Fruit fly (Drosophila melanogaster): ENCODE data around the gene peng.

DNA sequence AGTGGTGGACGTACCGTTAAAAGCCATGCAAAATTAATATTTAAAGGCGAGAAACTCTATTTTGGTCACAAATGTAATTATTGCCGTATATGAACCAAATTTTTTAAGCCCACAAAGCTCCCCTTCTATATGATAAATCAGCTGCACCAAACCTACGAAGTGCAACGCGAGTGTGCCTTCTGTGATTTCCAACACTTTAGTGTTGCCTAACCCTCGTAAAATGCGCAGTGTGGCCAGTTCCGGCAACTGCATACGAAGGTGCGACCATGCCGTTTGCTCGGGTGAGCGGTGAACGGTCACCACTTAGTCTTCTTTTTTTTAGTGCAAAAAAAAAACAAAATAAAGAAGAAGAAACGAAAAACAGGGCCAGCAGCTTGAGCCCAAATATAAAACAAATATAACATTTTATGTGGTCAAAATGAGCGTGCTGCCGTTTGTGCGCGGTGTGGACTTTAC lies 10.1 kb downstream of the peng start, which contains the start of the genes tty and fliI:
- TF ChIP-seq CG32264 (GFP tag; optimal IDR thresholded peaks at IDR 0.05) (peak; percentile 76), tai (GFP tag; optimal IDR thresholded peaks at IDR 0.05) (no peak), h (GFP tag; optimal IDR thresholded peaks at IDR 0.05) (peak; percentile 87), Abd-B (GFP tag; optimal IDR thresholded peaks at IDR 0.05) (no peak), usp (GFP tag; optimal IDR thresholded peaks at IDR 0.05) (no peak), woc (GFP tag; optimal IDR thresholded peaks at IDR 0.05) (peak; percentile 80), Hnf4 (GFP tag; optimal IDR thresholded peaks at IDR 0.05) (no peak), psq (GFP tag; optimal IDR thresholded peaks at IDR 0.05) (peak; percentile 67), Dfd (GFP tag; optimal IDR thresholded peaks at IDR 0.05) (no peak), pan (optimal IDR thresholded peaks at IDR 0.05) (no peak), GATAd (GFP tag; optimal IDR thresholded peaks at IDR 0.05) (peak; percentile 60), rgr (GFP tag; optimal IDR thresholded peaks at IDR 0.05) (peak; percentile 88), Jra (GFP tag; optimal IDR thresholded peaks at IDR 0.05) (peak; percentile 59), dl (GFP tag; optimal IDR thresholded peaks at IDR 0.05; ENCODE audit: insufficient read depth in 1 of 2, partially characterized antibody in 2 of 2) (no peak)

Data from whole organism, wandering third instar larva.